Worm (Caenorhabditis elegans) whole organism, L4 larva: Measurements from ENCODE around the gene R08C7.5.

ENCODE experiments used
- R02D3.7 ChIP-seq: fragments of 150-350 bp; sonication (generic microtip); optimal IDR thresholded peaks from 3 replicates; lab custom pipeline; 2014; ENCODE audit warnings: missing biosample characterization, missing genetic modification characterization
- egl-27 ChIP-seq: sonication (generic microtip); optimal IDR thresholded peaks from 3 replicates; lab custom pipeline; 2017; ENCODE audit warnings: missing biosample characterization, missing genetic modification reagents, missing genetic modification characterization
- fkh-10 ChIP-seq: fragments of 150-350 bp; optimal IDR thresholded peaks from 2 replicates; lab custom pipeline; 2014; ENCODE audit warnings: missing biosample characterization, missing genetic modification reagents, missing genetic modification characterization
- mdl-1 ChIP-seq, 2 experiments: fragments of 150-350 bp in 1 of 2; sonication (generic microtip) in 1 of 2; optimal IDR thresholded peaks; 2 replicates each; lab custom pipeline; 2014 to 2017; ENCODE audit warnings: missing biosample characterization in 2 of 2, missing genetic modification characterization in 2 of 2
- nhr-25 ChIP-seq: sonication (generic microtip); optimal IDR thresholded peaks from 2 replicates; lab custom pipeline; 2017; ENCODE audit warnings: missing genetic modification characterization, mild to moderate bottlenecking, missing compliant biosample characterization, antibody characterized with exemption, moderate library complexity, borderline replicate concordance; ENCODE audit not compliant: insufficient read depth
- nhr-6 ChIP-seq: fragments of 150-350 bp; optimal IDR thresholded peaks from 2 replicates; lab custom pipeline; 2014; ENCODE audit warnings: missing biosample characterization, missing genetic modification characterization
- nhr-77 ChIP-seq: fragments of 150-350 bp; optimal IDR thresholded peaks from 2 replicates; lab custom pipeline; 2014; ENCODE audit warnings: missing biosample characterization, missing genetic modification characterization
- pha-4 ChIP-seq, 2 experiments: fragments of 150-350 bp in 1 of 2; fragments of 200-800 bp in 1 of 2; sonication (Bioruptor generic) in 1 of 2; IDR thresholded peaks in 1 of 2; optimal IDR thresholded peaks in 1 of 2; 2 replicates each; pipeline versions ENCODE4 v1.3.6 to Lab custom; 2014 to 2022; ENCODE audit warnings: missing genetic modification characterization in 2 of 2, missing genetic modification reagents in 2 of 2, missing biosample characterization in 1 of 2, missing compliant biosample characterization in 1 of 2
- pqm-1 ChIP-seq: sonication (generic microtip); optimal IDR thresholded peaks from 2 replicates; lab custom pipeline; 2017; ENCODE audit warnings: missing biosample characterization, missing genetic modification characterization
- snpc-4 ChIP-seq: fragments of 150-350 bp; optimal IDR thresholded peaks from 2 replicates; lab custom pipeline; 2014; ENCODE audit warnings: missing biosample characterization, missing genetic modification characterization
- unc-62 ChIP-seq, 3 experiments: fragments of 150-350 bp in 1 of 3; sonication (generic microtip); optimal IDR thresholded peaks in 2 of 3; peaks in 1 of 3; 1 replicate in 1 of 3; 2 replicates in 2 of 3; lab custom pipeline; 2014 to 2017; ENCODE audit warnings: missing biosample characterization in 3 of 3, missing genetic modification characterization in 3 of 3, missing genetic modification reagents in 3 of 3, missing genotype in 1 of 3
- zip-11 ChIP-seq: fragments of 200-800 bp; sonication (Bioruptor generic); IDR thresholded peaks from 2 replicates; pipeline ENCODE4 v1.3.6; 2022; ENCODE audit warnings: missing genetic modification characterization, missing compliant biosample characterization

DNA sequence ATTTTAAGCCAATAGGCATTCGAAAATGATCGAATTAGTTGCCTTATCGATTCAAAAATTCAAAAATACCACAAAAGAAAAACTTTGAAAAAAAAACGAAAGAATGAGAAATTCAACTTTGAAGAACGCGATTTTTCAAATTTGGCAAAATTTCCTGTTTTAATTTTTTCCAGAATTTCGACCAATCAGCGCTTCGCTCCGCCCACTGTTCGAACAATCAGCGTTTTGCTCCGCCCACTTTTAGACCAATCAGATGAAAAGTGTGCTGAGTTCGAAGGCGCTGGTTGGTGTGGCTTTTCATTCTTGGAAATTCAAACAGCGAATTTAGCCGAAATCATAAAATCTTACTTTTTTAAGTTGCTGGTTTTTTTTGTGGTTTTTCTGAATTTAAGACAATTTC is 32.4 kb upstream of the R08C7.5 start:
- TF ChIP-seq nhr-77 (tag; lab: Kevin White, UChicago) (no peak), mdl-1 (tag; optimal IDR thresholded peaks at IDR 0.05; lab: Kevin White, UChicago) (no peak), nhr-6 (tag; lab: Kevin White, UChicago) (no peak), unc-62 (GFP tag; optimal IDR thresholded peaks at IDR 0.05 in 1 of 2; lab: Kevin White, UChicago) (no peak), unc-62 (tag; optimal IDR thresholded peaks at IDR 0.05; lab: Kevin White, UChicago) (no peak), egl-27 (tag; lab: Kevin White, UChicago) (no peak), pha-4 (GFP tag; IDR thresholded peaks at IDR 0.05; lab: Robert Waterston, UW) (no peak), pha-4 (tag; optimal IDR thresholded peaks at IDR 0.05; lab: Kevin White, UChicago) (no peak), zip-11 (GFP tag; lab: Robert Waterston, UW) (no peak), nhr-25 (no peak), snpc-4 (no peak), fkh-10 (GFP tag; lab: Kevin White, UChicago) (no peak), R02D3.7 (tag; lab: Kevin White, UChicago) (no peak), pqm-1 (tag; lab: Kevin White, UChicago) (no peak)
